Worm (Caenorhabditis elegans): ENCODE results near the gene B0252.5.

The B0252.5 gene

DNA sequence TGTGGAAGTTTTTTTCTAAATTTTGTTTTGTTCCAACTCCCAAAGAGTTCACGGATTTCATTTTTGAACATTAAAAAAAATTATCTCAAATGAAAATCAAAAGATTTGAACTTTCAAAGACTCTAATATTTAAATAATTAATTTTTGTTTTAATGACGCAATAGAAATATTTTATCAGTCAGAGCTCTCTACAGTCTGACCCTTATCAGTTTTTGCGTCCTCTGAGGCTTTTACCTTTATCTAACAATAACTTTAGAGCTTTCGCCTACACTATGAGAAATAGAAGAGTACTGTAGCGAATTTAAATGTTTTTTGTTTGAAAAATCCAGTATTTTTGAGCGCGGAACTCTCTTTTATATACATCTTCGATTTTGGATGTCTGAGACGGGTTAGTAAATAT is at the start of gene B0252.5:
Gene B0252.5, minus strand, starts transcription at position 17 of the 400 bp plus-strand sequence.
- no peak for TF ChIP-seq ztf-16 (tag; optimal IDR thresholded peaks at IDR 0.05)
- no peak for TF ChIP-seq nhr-11 (tag; optimal IDR thresholded peaks at IDR 0.05)
- no peak for TF ChIP-seq pqm-1 (tag; optimal IDR thresholded peaks at IDR 0.05)
- no peak for TF ChIP-seq rnt-1 (tag; optimal IDR thresholded peaks at IDR 0.05)
- TF ChIP-seq ceh-6 (GFP tag; optimal IDR thresholded peaks at IDR 0.05) = no peak
- TF ChIP-seq npax-4 (tag; optimal IDR thresholded peaks at IDR 0.05) = no peak
- no peak for TF ChIP-seq tbx-7 (tag; optimal IDR thresholded peaks at IDR 0.05)
- TF ChIP-seq unc-55 (GFP tag; optimal IDR thresholded peaks at IDR 0.05) = no peak
- TF ChIP-seq ceh-19 (GFP tag; optimal IDR thresholded peaks at IDR 0.05) = no peak

DNA sequence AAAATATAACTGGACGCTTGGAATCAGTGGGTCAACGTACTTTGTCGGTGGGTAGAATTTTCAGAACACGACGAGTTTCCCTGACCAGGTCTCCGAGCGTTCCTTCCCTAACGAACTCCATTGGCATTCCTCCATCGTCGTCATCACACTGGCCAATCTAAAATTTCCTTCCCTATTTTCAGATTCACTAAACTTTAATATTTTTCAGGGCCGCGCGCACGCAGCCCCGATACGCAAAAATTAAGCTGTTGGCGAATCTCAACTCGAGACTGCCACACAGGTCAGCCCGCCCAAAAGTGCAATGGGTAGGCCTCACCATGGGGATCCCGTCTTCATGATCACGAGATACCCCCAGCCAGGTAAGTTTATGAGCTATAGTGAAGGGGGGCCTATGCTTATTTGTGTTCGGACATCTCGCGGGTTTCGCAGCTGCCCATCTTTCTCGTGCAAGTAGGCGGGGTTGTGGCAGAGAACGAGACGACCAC is 49.6 kb upstream of the B0252.5 start:
- peak; percentile 35 for TF ChIP-seq che-1 (tag; optimal IDR thresholded peaks at IDR 0.05)
- no peak for TF ChIP-seq ets-4 (tag; optimal IDR thresholded peaks at IDR 0.05)
- TF ChIP-seq ceh-31 (tag; optimal IDR thresholded peaks at IDR 0.05) = peak; percentile 36
- TF ChIP-seq hlh-13 (GFP tag; optimal IDR thresholded peaks at IDR 0.05) = no peak
- peak; percentile 64 for TF ChIP-seq ref-2 (tag; optimal IDR thresholded peaks at IDR 0.05)
- peak; percentile 92 for TF ChIP-seq hlh-30 (tag; optimal IDR thresholded peaks at IDR 0.05; ENCODE audit: insufficient read depth)
- TF ChIP-seq ztf-16 (tag; optimal IDR thresholded peaks at IDR 0.05) = no peak
- TF ChIP-seq fax-1 (tag; optimal IDR thresholded peaks at IDR 0.05) = no peak
- no peak for TF ChIP-seq K09A11.1 (tag; optimal IDR thresholded peaks at IDR 0.05; ENCODE audit: insufficient read depth)
- peak; percentile 0 for TF ChIP-seq pha-2 (tag; optimal IDR thresholded peaks at IDR 0.05)
- peak; percentile 61 for TF ChIP-seq ceh-34 (tag; optimal IDR thresholded peaks at IDR 0.05)
- TF ChIP-seq hlh-6 (tag; optimal IDR thresholded peaks at IDR 0.05) = peak; percentile 35
- TF ChIP-seq unc-86 (tag; optimal IDR thresholded peaks at IDR 0.05) = no peak
- TF ChIP-seq C38D4.7 (GFP tag; optimal IDR thresholded peaks at IDR 0.05) = peak; percentile 0
- no peak for TF ChIP-seq pag-3 (tag; optimal IDR thresholded peaks at IDR 0.05; ENCODE audit: borderline replicate concordance)
- TF ChIP-seq npax-4 (tag; optimal IDR thresholded peaks at IDR 0.05) = no peak
- no peak for TF ChIP-seq ahr-1 (tag; optimal IDR thresholded peaks at IDR 0.05)
- TF ChIP-seq lin-11 (tag; optimal IDR thresholded peaks at IDR 0.05) = no peak
- peak; percentile 55 for TF ChIP-seq tbx-2 (tag; optimal IDR thresholded peaks at IDR 0.05)
- TF ChIP-seq ceh-22 (tag; optimal IDR thresholded peaks at IDR 0.05) = no peak
- no peak for TF ChIP-seq elt-4 (tag; optimal IDR thresholded peaks at IDR 0.05)
- no peak for TF ChIP-seq fkh-6 (tag; optimal IDR thresholded peaks at IDR 0.05)
- TF ChIP-seq F13H6.1 (tag; optimal IDR thresholded peaks at IDR 0.05) = no peak
- no peak for TF ChIP-seq nhr-232 (tag; optimal IDR thresholded peaks at IDR 0.05)
- TF ChIP-seq ceh-45 (GFP tag; IDR thresholded peaks at IDR 0.05) = no peak
- TF ChIP-seq ceh-14 (tag; optimal IDR thresholded peaks at IDR 0.05) = no peak
- TF ChIP-seq dve-1 (tag; optimal IDR thresholded peaks at IDR 0.05) = peak; percentile 26
- no peak for TF ChIP-seq pqm-1 (tag; optimal IDR thresholded peaks at IDR 0.05)
- peak; percentile 37 for TF ChIP-seq nfya-1 (tag; optimal IDR thresholded peaks at IDR 0.05)
- TF ChIP-seq pros-1 (tag; optimal IDR thresholded peaks at IDR 0.05) = no peak
- TF ChIP-seq sox-2 (GFP tag; IDR thresholded peaks at IDR 0.05) = no peak; the same call in 1 of the 2 replicates
- peak; percentile 97 for TF ChIP-seq ama-1 (optimal IDR thresholded peaks at IDR 0.05)
- TF ChIP-seq C08G9.2 (tag; optimal IDR thresholded peaks at IDR 0.05) = no peak
- TF ChIP-seq ttx-3 (tag; optimal IDR thresholded peaks at IDR 0.05) = no peak
- TF ChIP-seq unc-3 (GFP tag; conservative IDR thresholded peaks at IDR 0.05) = no peak
- TF ChIP-seq unc-3 (tag; optimal IDR thresholded peaks at IDR 0.05) = no peak
- TF ChIP-seq fkh-10 (GFP tag; optimal IDR thresholded peaks at IDR 0.05) = no peak
- TF ChIP-seq unc-55 (GFP tag; optimal IDR thresholded peaks at IDR 0.05) = peak; percentile 19
- no peak for TF ChIP-seq ceh-48 (tag; optimal IDR thresholded peaks at IDR 0.05)
- no peak for TF ChIP-seq lim-6 (tag; optimal IDR thresholded peaks at IDR 0.05)
- TF ChIP-seq syd-9 (tag; optimal IDR thresholded peaks at IDR 0.05) = peak; percentile 29
- TF ChIP-seq ceh-18 (tag; optimal IDR thresholded peaks at IDR 0.05) = peak; percentile 7
- peak; percentile 32 for TF ChIP-seq rnt-1 (tag; optimal IDR thresholded peaks at IDR 0.05)
- TF ChIP-seq T23F11.4 (GFP tag; optimal IDR thresholded peaks at IDR 0.05) = no peak
- TF ChIP-seq dmd-4 (tag; optimal IDR thresholded peaks at IDR 0.05; ENCODE audit: borderline replicate concordance) = no peak
- no peak for TF ChIP-seq hlh-8 (tag; optimal IDR thresholded peaks at IDR 0.05)
- TF ChIP-seq sdc-2 (tag; optimal IDR thresholded peaks at IDR 0.05) = peak; percentile 31

Measured in whole organism, late embryonic.